Fruit fly (Drosophila melanogaster): ENCODE data around the gene mRpL49.

mRpL49 gene

DNA sequence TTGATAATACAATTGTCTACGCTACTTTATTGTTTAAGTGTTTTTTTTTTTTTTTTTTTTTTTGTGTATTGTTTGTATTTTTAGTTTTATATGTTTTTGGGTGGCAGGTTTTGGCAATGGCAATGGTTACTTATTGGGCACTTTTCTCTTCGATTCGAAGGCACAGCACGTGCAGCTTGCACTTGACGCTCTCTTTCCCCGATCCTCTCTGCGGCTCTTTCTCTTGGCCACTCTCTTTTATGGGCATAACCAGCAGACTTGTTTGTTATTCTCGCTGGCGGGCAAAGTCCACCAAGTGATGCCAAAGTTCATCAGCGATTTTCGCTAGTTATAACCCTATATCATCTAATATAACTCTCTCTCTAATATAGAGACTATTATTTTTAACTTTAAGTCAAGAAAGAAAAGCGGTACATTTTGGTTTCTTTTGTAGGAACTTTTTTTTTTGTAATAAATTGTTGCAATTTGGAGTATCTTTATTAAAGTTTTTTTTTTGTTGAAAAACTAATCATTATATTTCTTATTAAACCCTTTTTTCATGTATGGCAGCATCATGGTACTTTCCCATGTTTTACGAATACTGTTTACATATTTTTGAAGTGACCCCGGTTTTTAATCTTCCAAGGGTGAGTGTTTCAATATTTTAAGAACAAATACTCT lies 16.6 kb upstream of the mRpL49 start (continued):
- TF ChIP-seq CG10631 (GFP tag; optimal IDR thresholded peaks at IDR 0.05): no peak
- TF ChIP-seq vri (GFP tag; optimal IDR thresholded peaks at IDR 0.05): no peak
- TF ChIP-seq CG6808 (GFP tag; optimal IDR thresholded peaks at IDR 0.05): peak; percentile 82
- no peak for TF ChIP-seq Hr38 (GFP tag; optimal IDR thresholded peaks at IDR 0.05)
- TF ChIP-seq CG7368 (GFP tag; optimal IDR thresholded peaks at IDR 0.05): peak; percentile 3
- TF ChIP-seq esn (GFP tag; optimal IDR thresholded peaks at IDR 0.05): peak; percentile 21
- TF ChIP-seq CG3032 (tag; optimal IDR thresholded peaks at IDR 0.05): no peak
- peak in 1 of 2 experiments; percentile 58 for TF ChIP-seq salr (GFP tag; optimal IDR thresholded peaks at IDR 0.05)
- no peak for TF ChIP-seq CG11902 (GFP tag; optimal IDR thresholded peaks at IDR 0.05)
- no peak for TF ChIP-seq Lpt (GFP tag; optimal IDR thresholded peaks at IDR 0.05)
- no peak for TF ChIP-seq CG15336 (GFP tag; IDR thresholded peaks at IDR 0.05)
- TF ChIP-seq CG9139 (GFP tag; optimal IDR thresholded peaks at IDR 0.05): peak; percentile 74
- no peak for TF ChIP-seq dsx (GFP tag; optimal IDR thresholded peaks at IDR 0.05; ENCODE audit: poor library complexity, severe bottlenecking)
- no peak for TF ChIP-seq CG8632 (GFP tag; optimal IDR thresholded peaks at IDR 0.05)
- no peak for TF ChIP-seq CG11294 (GFP tag; IDR thresholded peaks at IDR 0.05)
- TF ChIP-seq pdm3 (GFP tag; optimal IDR thresholded peaks at IDR 0.05): peak; percentile 29
- no peak for TF ChIP-seq Ets96B (tag; optimal IDR thresholded peaks at IDR 0.05)
- no peak for TF ChIP-seq Sox15 (GFP tag; optimal IDR thresholded peaks at IDR 0.05)
- TF ChIP-seq Eip78C (GFP tag): peak; percentile 81
- no peak for TF ChIP-seq fkh (GFP tag; optimal IDR thresholded peaks at IDR 0.05)
- peak; percentile 52 for TF ChIP-seq net (GFP tag; optimal IDR thresholded peaks at IDR 0.05)
- TF ChIP-seq topi (GFP tag; optimal IDR thresholded peaks at IDR 0.05): peak; percentile 42
- TF ChIP-seq Blimp-1 (GFP tag; optimal IDR thresholded peaks at IDR 0.05): no peak
- TF ChIP-seq CG10669 (GFP tag; optimal IDR thresholded peaks at IDR 0.05): peak; percentile 42
- peak; percentile 38 for TF ChIP-seq CG6276 (GFP tag; optimal IDR thresholded peaks at IDR 0.05)
- TF ChIP-seq CG3919 (GFP tag; optimal IDR thresholded peaks at IDR 0.05): peak; percentile 43
- no peak for TF ChIP-seq CG34406 (GFP tag; optimal IDR thresholded peaks at IDR 0.05)
- TF ChIP-seq Ets21C (GFP tag; optimal IDR thresholded peaks at IDR 0.05): no peak
- peak; percentile 13 for TF ChIP-seq CG32006 (GFP tag; optimal IDR thresholded peaks at IDR 0.05)
- TF ChIP-seq Eip75B (GFP tag; optimal IDR thresholded peaks at IDR 0.05): no peak
- no peak for TF ChIP-seq Sox14 (GFP tag; optimal IDR thresholded peaks at IDR 0.05)
- TF ChIP-seq acj6 (GFP tag; optimal IDR thresholded peaks at IDR 0.05): no peak
- no peak for TF ChIP-seq CG6163 (GFP tag; IDR thresholded peaks at IDR 0.05)
- TF ChIP-seq Met (GFP tag; optimal IDR thresholded peaks at IDR 0.05): peak; percentile 50

dm6 chrX:12890826-12891175 lies 16.1 kb upstream of the mRpL49 start:
- TF ChIP-seq CG16779 (tag; optimal IDR thresholded peaks at IDR 0.05): no peak
- TF ChIP-seq CG11762 (GFP tag; optimal IDR thresholded peaks at IDR 0.05; ENCODE audit: insufficient read depth): no peak
- peak; percentile 73 for TF ChIP-seq vri (GFP tag; optimal IDR thresholded peaks at IDR 0.05)
- TF ChIP-seq Gug (GFP tag; IDR thresholded peaks at IDR 0.05): 0 out of 2 replicates have a peak, but pooled peaks have one; percentile 9
- TF ChIP-seq CG6163 (GFP tag; IDR thresholded peaks at IDR 0.05): peak; percentile 20; the same call in 1 of the 3 replicates
- no peak for TF ChIP-seq CG11902 (GFP tag; optimal IDR thresholded peaks at IDR 0.05)
- TF ChIP-seq svp (GFP tag): peak; percentile 64
- peak; percentile 40; the same call in 1 of the 3 replicates for TF ChIP-seq eg (GFP tag; IDR thresholded peaks at IDR 0.05)
- TF ChIP-seq CG3032 (tag; optimal IDR thresholded peaks at IDR 0.05): peak; percentile 10
- TF ChIP-seq fkh (GFP tag; optimal IDR thresholded peaks at IDR 0.05): peak; percentile 20
- TF ChIP-seq Smox (GFP tag; optimal IDR thresholded peaks at IDR 0.05): no peak
- TF ChIP-seq Sox102F (GFP tag; optimal IDR thresholded peaks at IDR 0.05): no peak

Data from whole organism, prepupa.